Worm (Caenorhabditis elegans) whole organism, midembryonic: ENCODE measurements around the gene C53A3.1.

Experiments
- cog-1 ChIP-seq: sonication (generic microtip); optimal IDR thresholded peaks from 2 replicates; lab custom pipeline; 2016; ENCODE audit warnings: missing genetic modification characterization, missing compliant biosample characterization
- flt-1 ChIP-seq: fragments of 200-800 bp; sonication (Bioruptor generic); IDR thresholded peaks from 2 replicates; pipeline ENCODE4 v1.3.6; 2022; ENCODE audit warnings: missing genetic modification characterization, missing compliant biosample characterization
- klf-2 ChIP-seq: fragments of 200-800 bp; sonication (Bioruptor generic); conservative IDR thresholded peaks from 2 replicates; pipeline ENCODE4 v1.3.6; 2022; ENCODE audit warnings: missing genetic modification reagents, missing genetic modification characterization, missing compliant biosample characterization
- med-1 ChIP-seq: sonication (generic microtip); optimal IDR thresholded peaks from 2 replicates; lab custom pipeline; 2017; ENCODE audit warnings: missing genetic modification characterization, mild to moderate bottlenecking, missing compliant biosample characterization, antibody characterized with exemption, missing genetic modification reagents; ENCODE audit not compliant: insufficient read depth
- ref-1 ChIP-seq: fragments of 200-800 bp; sonication (Bioruptor generic); conservative IDR thresholded peaks from 2 replicates; pipeline ENCODE4 v1.3.6; 2022; ENCODE audit warnings: missing genetic modification reagents, missing genetic modification characterization, missing compliant biosample characterization
- tab-1 ChIP-seq: fragments of 200-800 bp; sonication (Bioruptor generic); IDR thresholded peaks from 2 replicates; pipeline ENCODE4 v1.3.6; 2022; ENCODE audit warnings: missing genetic modification characterization, missing compliant biosample characterization
- ztf-23 ChIP-seq: fragments of 200-800 bp; sonication (Bioruptor generic); IDR thresholded peaks from 2 replicates; pipeline ENCODE4 v1.3.6; 2022; ENCODE audit warnings: missing genetic modification reagents, missing genetic modification characterization, missing compliant biosample characterization
- ztf-29 ChIP-seq: fragments of 200-800 bp; sonication (Bioruptor generic); IDR thresholded peaks from 2 replicates; pipeline ENCODE4 v1.3.6; 2022; ENCODE audit warnings: missing genetic modification reagents, missing genetic modification characterization, missing compliant biosample characterization

DNA sequence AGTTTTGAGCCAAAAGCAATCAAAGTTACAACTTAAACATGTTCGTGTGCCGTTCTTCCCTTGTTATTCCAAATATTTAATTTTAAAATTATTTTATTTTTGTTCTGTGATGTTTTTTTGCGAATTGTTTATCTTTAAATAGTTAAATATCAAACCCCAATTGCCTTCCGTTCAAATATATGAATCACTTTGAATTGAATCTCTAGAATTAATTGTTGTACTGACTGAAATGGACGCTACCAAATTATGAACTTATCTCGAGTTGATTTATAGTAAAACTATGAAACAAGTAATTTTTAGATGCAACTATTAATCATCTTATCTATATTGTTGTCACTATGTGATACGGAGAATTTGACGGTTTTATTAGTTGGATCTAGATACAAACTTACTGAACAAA lies 32.0 kb upstream of the C53A3.1 start, which contains the start of gene ZC250.2:
- TF ChIP-seq cog-1 (tag; lab: Kevin White, UChicago): no peak
- no peak for TF ChIP-seq med-1 (GFP tag; lab: Kevin White, UChicago)
- TF ChIP-seq ztf-23 (GFP tag; lab: Robert Waterston, UW): no peak
- no peak for TF ChIP-seq flt-1
- no peak for TF ChIP-seq ztf-29 (GFP tag; lab: Robert Waterston, UW)
- no peak for TF ChIP-seq ref-1 (GFP tag; lab: Robert Waterston, UW)
- TF ChIP-seq tab-1 (GFP tag; lab: Robert Waterston, UW): no peak
- no peak for TF ChIP-seq klf-2 (GFP tag; lab: Robert Waterston, UW)
